Worm (Caenorhabditis elegans): ENCODE measurements around the gene atn-1.

ce11 chrV:12462908-12463307 is 15.3 kb upstream of the atn-1 start, which contains the start of gene egl-10:
- TF ChIP-seq pes-1 (GFP tag; IDR thresholded peaks at IDR 0.05) = no peak
- no peak for TF ChIP-seq ama-1 (optimal IDR thresholded peaks at IDR 0.05)
- no peak for TF ChIP-seq tbx-37 (GFP tag; conservative IDR thresholded peaks at IDR 0.05)
- no peak for TF ChIP-seq flt-1 (GFP tag; IDR thresholded peaks at IDR 0.05)
- no peak for TF ChIP-seq ets-7 (tag; optimal IDR thresholded peaks at IDR 0.05)
- TF ChIP-seq ceh-36 (tag; optimal IDR thresholded peaks at IDR 0.05) = no peak
- no peak for TF ChIP-seq F13C5.2 (tag; optimal IDR thresholded peaks at IDR 0.05)

Measured in whole organism, early embryonic.